Fruit fly (Drosophila melanogaster) whole organism, embryonic: Measurements from ENCODE around the gene CG34258.

Source experiments
- Adf1 ChIP-seq: fragments of 200-800 bp; sonication (Bioruptor generic); IDR thresholded peaks from 2 replicates; pipeline ENCODE4 v1.3.6; 2022; ENCODE audit warnings: missing biosample characterization, missing genetic modification characterization
- B-H1 ChIP-seq: fragments of 200-800 bp; sonication (Bioruptor generic); IDR thresholded peaks from 3 replicates; pipeline ENCODE4 v1.3.6; 2022; ENCODE audit warnings: missing biosample characterization, missing genetic modification characterization
- Bgb ChIP-seq: fragments of 200-800 bp; sonication (Bioruptor generic); IDR thresholded peaks from 2 replicates; pipeline ENCODE4 v1.3.6; 2022; ENCODE audit warnings: missing biosample characterization, missing genetic modification characterization; ENCODE audit not compliant: partially characterized antibody
- CG11398 ChIP-seq: fragments of 200-800 bp; sonication (Bioruptor generic); optimal IDR thresholded peaks from 2 replicates; lab custom pipeline; 2016; ENCODE audit warnings: missing biosample characterization, missing genetic modification characterization
- CG12659 ChIP-seq: fragments of 200-800 bp; sonication (Bioruptor generic); optimal IDR thresholded peaks from 3 replicates; lab custom pipeline; 2017; ENCODE audit warnings: mild to moderate bottlenecking, missing biosample characterization, missing genetic modification reagents, missing genetic modification characterization
- CG13775 ChIP-seq: fragments of 200-800 bp; sonication (Bioruptor generic); optimal IDR thresholded peaks from 3 replicates; lab custom pipeline; 2017; ENCODE audit warnings: missing biosample characterization, mild to moderate bottlenecking, missing genetic modification characterization
- CG14014 ChIP-seq: fragments of 200-800 bp; sonication (Bioruptor generic); IDR thresholded peaks from 2 replicates; pipeline ENCODE4 v1.3.6; 2022; ENCODE audit warnings: missing biosample characterization, missing genetic modification characterization
- CG16813 ChIP-seq: fragments of 200-800 bp; sonication (Bioruptor generic); IDR thresholded peaks from 3 replicates; pipeline ENCODE4 v1.3.6; 2022; ENCODE audit warnings: missing biosample characterization, missing genetic modification characterization; ENCODE audit not compliant: partially characterized antibody
- CG30403 ChIP-seq: fragments of 200-800 bp; sonication (Bioruptor generic); optimal IDR thresholded peaks from 3 replicates; lab custom pipeline; 2016; ENCODE audit warnings: missing biosample characterization, missing genetic modification characterization
- CG31224 ChIP-seq: fragments of 200-800 bp; sonication (Bioruptor generic); IDR thresholded peaks from 2 replicates; pipeline ENCODE4 v1.3.6; 2022; ENCODE audit warnings: missing biosample characterization, missing genetic modification characterization
- CG31441 ChIP-seq: fragments of 200-800 bp; sonication (Bioruptor generic); IDR thresholded peaks from 2 replicates; pipeline ENCODE4 v1.3.6; 2022; ENCODE audit warnings: missing biosample characterization, missing genetic modification characterization
- CG3847 ChIP-seq: fragments of 200-800 bp; sonication (Bioruptor generic); IDR thresholded peaks from 2 replicates; pipeline ENCODE4 v1.3.6; 2022; ENCODE audit warnings: missing biosample characterization, missing genetic modification characterization
- CG3995 ChIP-seq: fragments of 200-800 bp; sonication (Bioruptor generic); optimal IDR thresholded peaks from 3 replicates; lab custom pipeline; 2016; ENCODE audit warnings: missing biosample characterization, missing genetic modification characterization
- CG42726 ChIP-seq: fragments of 200-800 bp; sonication (Bioruptor generic); IDR thresholded peaks from 2 replicates; pipeline ENCODE4 v1.3.6; 2022; ENCODE audit warnings: missing biosample characterization, missing genetic modification characterization; ENCODE audit not compliant: partially characterized antibody
- CG4854 ChIP-seq: fragments of 200-800 bp; sonication (Bioruptor generic); optimal IDR thresholded peaks from 2 replicates; lab custom pipeline; 2016; ENCODE audit warnings: missing biosample characterization, missing genetic modification characterization, inconsistent platforms
- CG6791 ChIP-seq: fragments of 200-800 bp; sonication (Bioruptor generic); IDR thresholded peaks from 3 replicates; pipeline ENCODE4 v1.3.6; 2022; ENCODE audit warnings: missing biosample characterization, missing genetic modification characterization; ENCODE audit not compliant: partially characterized antibody
- CG7928 ChIP-seq: fragments of 200-800 bp; sonication (Bioruptor generic); optimal IDR thresholded peaks from 2 replicates; lab custom pipeline; 2017; ENCODE audit warnings: missing biosample characterization, mild to moderate bottlenecking, missing genetic modification characterization
- CG8290 ChIP-seq, 3 experiments: fragments of 200-800 bp; sonication (Bioruptor generic); optimal IDR thresholded peaks; 2 replicates each; lab custom pipeline; 2016 to 2019; ENCODE audit warnings: missing biosample characterization in 3 of 3, missing genetic modification characterization in 3 of 3, mild to moderate bottlenecking in 2 of 3, moderate library complexity in 1 of 3
- CG9797 ChIP-seq: fragments of 200-800 bp; sonication (Bioruptor generic); optimal IDR thresholded peaks from 3 replicates; lab custom pipeline; 2018; ENCODE audit warnings: missing biosample characterization, mild to moderate bottlenecking, missing genetic modification characterization
- CG9876 ChIP-seq: fragments of 200-800 bp; sonication (Bioruptor generic); optimal IDR thresholded peaks from 2 replicates; lab custom pipeline; 2016; ENCODE audit warnings: missing biosample characterization, missing genetic modification characterization
- CHES-1-like ChIP-seq: fragments of 200-800 bp; sonication (Bioruptor generic); optimal IDR thresholded peaks from 2 replicates; lab custom pipeline; 2016; ENCODE audit warnings: missing biosample characterization, missing genetic modification characterization
- CTCF ChIP-seq: fragments of 200-800 bp; sonication (Bioruptor generic); optimal IDR thresholded peaks from 2 replicates; lab custom pipeline; 2017; ENCODE audit warnings: missing biosample characterization, mild to moderate bottlenecking, missing genetic modification characterization, moderate library complexity
- E2f1 ChIP-seq: fragments of 200-800 bp; sonication (Bioruptor generic); IDR thresholded peaks from 2 replicates; pipeline ENCODE4 v1.3.6; 2022; ENCODE audit warnings: missing biosample characterization, missing genetic modification characterization
- Ets65A ChIP-seq: fragments of 200-800 bp; sonication (Bioruptor generic); peaks from one replicate; lab custom pipeline; 2016; ENCODE audit warnings: missing biosample characterization, missing genetic modification characterization
- Fer1 ChIP-seq: fragments of 200-800 bp; sonication (Bioruptor generic); optimal IDR thresholded peaks from 2 replicates; lab custom pipeline; 2017; ENCODE audit warnings: missing biosample characterization, mild to moderate bottlenecking, missing genetic modification characterization
- Gug ChIP-seq: fragments of 200-800 bp; sonication (Bioruptor generic); IDR thresholded peaks from 4 replicates; pipeline ENCODE4 v1.3.6; 2022; ENCODE audit warnings: missing biosample characterization, missing genetic modification characterization
- HmgD ChIP-seq: fragments of 200-800 bp; sonication (Bioruptor generic); optimal IDR thresholded peaks from 3 replicates; lab custom pipeline; 2016; ENCODE audit warnings: missing biosample characterization, missing genetic modification characterization
- Lhr ChIP-seq: fragments of 200-800 bp; sonication (Bioruptor generic); optimal IDR thresholded peaks from 3 replicates; lab custom pipeline; 2017; ENCODE audit warnings: mild to moderate bottlenecking, missing biosample characterization, missing genetic modification reagents, missing genetic modification characterization
- Myb ChIP-seq: fragments of 200-800 bp; sonication (Bioruptor generic); optimal IDR thresholded peaks from 2 replicates; lab custom pipeline; 2016; ENCODE audit warnings: missing biosample characterization, missing genetic modification characterization
- Neu2 ChIP-seq: fragments of 200-800 bp; sonication (Bioruptor generic); optimal IDR thresholded peaks from 3 replicates; lab custom pipeline; 2016; ENCODE audit warnings: missing biosample characterization, missing genetic modification characterization, borderline replicate concordance
- Rfx ChIP-seq: fragments of 200-800 bp; sonication (Bioruptor generic); IDR thresholded peaks from 2 replicates; pipeline ENCODE4 v1.3.6; 2022; ENCODE audit warnings: missing biosample characterization, missing genetic modification characterization
- Sox102F ChIP-seq: fragments of 200-800 bp; sonication (Bioruptor generic); optimal IDR thresholded peaks from 2 replicates; lab custom pipeline; 2018; ENCODE audit warnings: missing biosample characterization, mild to moderate bottlenecking, missing genetic modification characterization, moderate library complexity
- Usf ChIP-seq: fragments of 200-800 bp; sonication (Bioruptor generic); optimal IDR thresholded peaks from 2 replicates; lab custom pipeline; 2017; ENCODE audit warnings: missing genotype, missing biosample characterization, missing genetic modification characterization
- abd-A ChIP-seq: fragments of 200-800 bp; sonication (Bioruptor generic); optimal IDR thresholded peaks from 3 replicates; lab custom pipeline; 2019; ENCODE audit warnings: missing biosample characterization, mild to moderate bottlenecking, missing genetic modification characterization, moderate library complexity
- ac ChIP-seq: fragments of 200-800 bp; sonication (Bioruptor generic); optimal IDR thresholded peaks from 3 replicates; lab custom pipeline; 2017; ENCODE audit warnings: missing biosample characterization, mild to moderate bottlenecking, missing genetic modification characterization
- aop ChIP-seq: fragments of 200-800 bp; sonication (Bioruptor generic); IDR thresholded peaks from 2 replicates; pipeline ENCODE4 v1.3.6; 2022; ENCODE audit warnings: missing biosample characterization, missing genetic modification characterization
- bowl ChIP-seq: fragments of 200-800 bp; sonication (Bioruptor generic); IDR thresholded peaks from 2 replicates; pipeline ENCODE4 v1.3.6; 2022; ENCODE audit warnings: missing biosample characterization, missing genetic modification characterization
- btn ChIP-seq: fragments of 200-800 bp; sonication (Bioruptor generic); optimal IDR thresholded peaks from 2 replicates; lab custom pipeline; 2016; ENCODE audit warnings: missing biosample characterization, missing genetic modification characterization
- ftz-f1 ChIP-seq: fragments of 200-800 bp; sonication (Bioruptor generic); optimal IDR thresholded peaks from 2 replicates; lab custom pipeline; 2016; ENCODE audit warnings: missing biosample characterization, missing genetic modification characterization
- fu2 ChIP-seq: fragments of 200-800 bp; sonication (Bioruptor generic); optimal IDR thresholded peaks from 2 replicates; lab custom pipeline; 2016; ENCODE audit warnings: missing biosample characterization, missing genetic modification characterization
- nmo ChIP-seq: fragments of 200-800 bp; sonication (Bioruptor generic); optimal IDR thresholded peaks from 2 replicates; lab custom pipeline; 2018; ENCODE audit warnings: missing biosample characterization, mild to moderate bottlenecking, missing genetic modification characterization, moderate library complexity
- onecut ChIP-seq: fragments of 200-800 bp; sonication (Bioruptor generic); IDR thresholded peaks from 2 replicates; pipeline ENCODE4 v1.3.6; 2022; ENCODE audit warnings: missing biosample characterization, missing genetic modification characterization
- phol ChIP-seq: fragments of 200-800 bp; sonication (Bioruptor generic); optimal IDR thresholded peaks from 3 replicates; lab custom pipeline; 2018; ENCODE audit warnings: missing biosample characterization, mild to moderate bottlenecking, missing genetic modification characterization, moderate library complexity
- pzg ChIP-seq: fragments of 200-800 bp; sonication (Bioruptor generic); optimal IDR thresholded peaks from 3 replicates; lab custom pipeline; 2018; ENCODE audit warnings: missing biosample characterization, mild to moderate bottlenecking, missing genetic modification characterization, moderate library complexity
- salm ChIP-seq: fragments of 200-800 bp; sonication (Bioruptor generic); optimal IDR thresholded peaks from 2 replicates; lab custom pipeline; 2018; ENCODE audit warnings: missing biosample characterization, mild to moderate bottlenecking, missing genetic modification characterization
- sd ChIP-seq: fragments of 200-800 bp; sonication (Bioruptor generic); optimal IDR thresholded peaks from 3 replicates; lab custom pipeline; 2018; ENCODE audit warnings: missing biosample characterization, mild to moderate bottlenecking, missing genetic modification characterization, moderate library complexity
- sisA ChIP-seq: fragments of 200-800 bp; sonication (Bioruptor generic); IDR thresholded peaks from 2 replicates; pipeline ENCODE4 v1.3.6; 2022; ENCODE audit warnings: missing biosample characterization, missing genetic modification characterization
- so ChIP-seq: fragments of 200-800 bp; sonication (Bioruptor generic); IDR thresholded peaks from 3 replicates; pipeline ENCODE4 v1.3.6; 2022; ENCODE audit warnings: missing biosample characterization, missing genetic modification characterization
- trem ChIP-seq: fragments of 200-800 bp; optimal IDR thresholded peaks from 3 replicates; lab custom pipeline; 2019; ENCODE audit warnings: missing biosample characterization, mild to moderate bottlenecking, missing genetic modification characterization, moderate library complexity
- vnd ChIP-seq: fragments of 200-800 bp; sonication (Bioruptor generic); IDR thresholded peaks from 3 replicates; pipeline ENCODE4 v1.3.6; 2022; ENCODE audit warnings: missing biosample characterization, missing genetic modification characterization; ENCODE audit not compliant: partially characterized antibody
- zen ChIP-seq: fragments of 200-800 bp; sonication (Bioruptor generic); optimal IDR thresholded peaks from 3 replicates; lab custom pipeline; 2018; ENCODE audit warnings: missing biosample characterization, mild to moderate bottlenecking, missing genetic modification characterization, moderate library complexity

CG34258 gene

DNA sequence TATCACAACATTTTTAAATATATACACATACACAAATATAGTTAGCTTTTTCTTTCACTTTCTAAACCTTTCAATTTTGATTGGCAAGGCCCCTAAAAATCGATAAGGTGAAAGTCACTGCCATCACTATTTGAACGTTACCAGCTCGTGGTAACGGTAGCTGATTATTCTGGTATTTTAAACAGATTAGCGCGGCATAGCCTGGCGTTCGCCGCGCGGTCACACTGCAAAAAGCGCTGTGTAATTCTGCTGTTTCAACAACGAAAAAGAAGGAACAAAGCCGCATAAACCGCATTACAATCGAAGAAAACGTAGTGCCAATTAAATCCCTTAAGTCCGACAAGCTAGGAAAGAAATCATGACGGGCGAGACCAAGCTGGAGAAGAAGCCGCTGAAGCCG is 36.9 kb downstream of the CG34258 start, which contains the start of gene Rpn1 (continued):
- TF ChIP-seq Neu2 (GFP tag; lab: Kevin White, UChicago): no peak
- peak; percentile 4 for TF ChIP-seq CG13775
- TF ChIP-seq ac (GFP tag; lab: Kevin White, UChicago): no peak
- peak; percentile 60 for TF ChIP-seq Rfx (GFP tag; lab: Robert Waterston, UW)
- TF ChIP-seq aop (GFP tag; lab: Robert Waterston, UW): no peak
- TF ChIP-seq Fer1 (GFP tag; lab: Kevin White, UChicago): peak; percentile 15
- no peak for TF ChIP-seq btn (GFP tag; lab: Kevin White, UChicago)
- no peak for TF ChIP-seq CG7928
- no peak for TF ChIP-seq Usf (GFP tag; lab: Kevin White, UChicago)
- peak; percentile 88 for TF ChIP-seq onecut (GFP tag; lab: Robert Waterston, UW)
- no peak for TF ChIP-seq sd (tag; lab: Kevin White, UChicago)
- TF ChIP-seq CG42726 (GFP tag; lab: Robert Waterston, UW): peak; percentile 49; the same call in 1 of the 2 replicates
- no peak for TF ChIP-seq fu2 (GFP tag; lab: Kevin White, UChicago)
- no peak for TF ChIP-seq CG9876 (GFP tag; lab: Kevin White, UChicago)
- TF ChIP-seq nmo (GFP tag; lab: Kevin White, UChicago): peak; percentile 33
- no peak for TF ChIP-seq B-H1 (GFP tag; lab: Robert Waterston, UW)
- TF ChIP-seq CG4854 (GFP tag; lab: Kevin White, UChicago): no peak
- no peak for TF ChIP-seq E2f1
- peak; percentile 26 for TF ChIP-seq trem
- TF ChIP-seq CG8290 (GFP tag; optimal IDR thresholded peaks at IDR 0.05; lab: Kevin White, UChicago): peak; percentile 30
- TF ChIP-seq CG8290 (tag; optimal IDR thresholded peaks at IDR 0.05; lab: Kevin White, UChicago): no peak
- TF ChIP-seq so: peak; percentile 53; the same call in 1 of the 3 replicates
- TF ChIP-seq Myb (GFP tag; lab: Kevin White, UChicago): peak; percentile 82
- peak; percentile 16 for TF ChIP-seq CG30403
- peak; percentile 98 for TF ChIP-seq CG3995 (GFP tag; lab: Kevin White, UChicago)
- peak; percentile 86 for TF ChIP-seq CG9797 (GFP tag; lab: Kevin White, UChicago)
- peak; percentile 71 for TF ChIP-seq Lhr (GFP tag; lab: Kevin White, UChicago)
- peak; percentile 60; the same call in 2 of the 3 replicates for TF ChIP-seq CG16813 (GFP tag; lab: Robert Waterston, UW)
- peak; percentile 96 for TF ChIP-seq pzg (GFP tag; lab: Kevin White, UChicago)
- TF ChIP-seq Sox102F (GFP tag; lab: Kevin White, UChicago): no peak
- peak; percentile 39 for TF ChIP-seq phol (tag; lab: Kevin White, UChicago)
- TF ChIP-seq CG31441 (GFP tag; lab: Robert Waterston, UW): no peak
- TF ChIP-seq CG14014 (GFP tag; lab: Robert Waterston, UW): no peak
- TF ChIP-seq Adf1 (GFP tag; lab: Robert Waterston, UW): peak; percentile 32; the same call in 1 of the 2 replicates
- no peak for TF ChIP-seq Gug (GFP tag; lab: Robert Waterston, UW)
- TF ChIP-seq CHES-1-like (GFP tag; lab: Kevin White, UChicago): peak; percentile 4
- no peak for TF ChIP-seq sisA
- peak; percentile 36 for TF ChIP-seq zen (tag; lab: Kevin White, UChicago)
- TF ChIP-seq CG31224 (GFP tag; lab: Robert Waterston, UW): no peak
- 0 out of 3 replicates have a peak, but pooled peaks have one; percentile 33 for TF ChIP-seq vnd
- TF ChIP-seq ftz-f1: peak; percentile 57
- peak; percentile 86 for TF ChIP-seq Ets65A (GFP tag; lab: Kevin White, UChicago)
- TF ChIP-seq CTCF (GFP tag; lab: Kevin White, UChicago): no peak
- peak; percentile 43 for TF ChIP-seq CG3847 (GFP tag; lab: Robert Waterston, UW)
- peak; percentile 67 for TF ChIP-seq HmgD (GFP tag; lab: Kevin White, UChicago)
- no peak for TF ChIP-seq abd-A (tag; lab: Kevin White, UChicago)
- no peak for TF ChIP-seq bowl (GFP tag; lab: Robert Waterston, UW)
- TF ChIP-seq Bgb (GFP tag; lab: Robert Waterston, UW): peak; percentile 55; the same call in 1 of the 2 replicates
- TF ChIP-seq CG12659 (GFP tag; lab: Kevin White, UChicago): peak; percentile 39
- TF ChIP-seq CG11398 (GFP tag; lab: Kevin White, UChicago): no peak
- TF ChIP-seq CG6791 (GFP tag; lab: Robert Waterston, UW): peak; percentile 62; the same call in 1 of the 3 replicates
- no peak for TF ChIP-seq salm (tag; lab: Kevin White, UChicago)
